Fruit fly (Drosophila melanogaster): ENCODE measurements around the gene Pitslre.

Pitslre gene

dm6 chr3L:20800208-20800607 is 28.9 kb downstream of the Pitslre start, which contains the start of gene Spc105R (continued):
- TF ChIP-seq luna (GFP tag; optimal IDR thresholded peaks at IDR 0.05) (no peak), CG17802 (tag; optimal IDR thresholded peaks at IDR 0.05) (no peak), Dll (GFP tag; IDR thresholded peaks at IDR 0.05; ENCODE audit: partially characterized antibody) (peak; percentile 53; the same call in 2 of the 4 replicates), her (GFP tag; optimal IDR thresholded peaks at IDR 0.05) (no peak), mld (GFP tag; IDR thresholded peaks at IDR 0.05; ENCODE audit: partially characterized antibody) (no peak), ERR (GFP tag; optimal IDR thresholded peaks at IDR 0.05) (no peak), NC2α (GFP tag; optimal IDR thresholded peaks at IDR 0.05) (no peak), CG16813 (GFP tag; IDR thresholded peaks at IDR 0.05; ENCODE audit: partially characterized antibody) (no peak), CG15479 (GFP tag; optimal IDR thresholded peaks at IDR 0.05) (no peak), Tbp (GFP tag; optimal IDR thresholded peaks at IDR 0.05) (no peak), wdn (GFP tag; IDR thresholded peaks at IDR 0.05) (no peak), Bdp1 (GFP tag; optimal IDR thresholded peaks at IDR 0.05) (no peak), CG6765 (GFP tag; optimal IDR thresholded peaks at IDR 0.05) (no peak), CG32767 (GFP tag; IDR thresholded peaks at IDR 0.05) (no peak), crp (GFP tag; optimal IDR thresholded peaks at IDR 0.05) (no peak), CG7372 (GFP tag; IDR thresholded peaks at IDR 0.05) (no peak), ranshi (GFP tag; IDR thresholded peaks at IDR 0.05) (no peak; the same call in 1 of the 2 replicates), Ptx1 (GFP tag; IDR thresholded peaks at IDR 0.05) (no peak), h (optimal IDR thresholded peaks at IDR 0.05) (no peak), sc (optimal IDR thresholded peaks at IDR 0.05) (no peak), sc (GFP tag; optimal IDR thresholded peaks at IDR 0.05) (no peak), rib (GFP tag; IDR thresholded peaks at IDR 0.05) (no peak), chm (GFP tag; IDR thresholded peaks at IDR 0.05) (no peak), Ravus (GFP tag; IDR thresholded peaks at IDR 0.05) (no peak), CG11085 (GFP tag; IDR thresholded peaks at IDR 0.05) (no peak), ken (GFP tag; IDR thresholded peaks at IDR 0.05) (no peak), p53 (GFP tag; optimal IDR thresholded peaks at IDR 0.05) (no peak), CG13424 (tag; optimal IDR thresholded peaks at IDR 0.05) (no peak), CG3726 (GFP tag; IDR thresholded peaks at IDR 0.05) (no peak), ftz-f1 (GFP tag; optimal IDR thresholded peaks at IDR 0.05) (no peak), wor (GFP tag; IDR thresholded peaks at IDR 0.05) (no peak), CG9437 (GFP tag; optimal IDR thresholded peaks at IDR 0.05) (no peak), H15 (GFP tag; IDR thresholded peaks at IDR 0.05) (no peak), Xbp1 (GFP tag; optimal IDR thresholded peaks at IDR 0.05) (no peak), CG10543 (GFP tag; optimal IDR thresholded peaks at IDR 0.05) (no peak), CG10321 (GFP tag; IDR thresholded peaks at IDR 0.05) (no peak), B-H2 (GFP tag; optimal IDR thresholded peaks at IDR 0.05) (no peak), CG7839 (tag; optimal IDR thresholded peaks at IDR 0.05) (no peak), CG2116 (GFP tag; optimal IDR thresholded peaks at IDR 0.05) (peak; percentile 32), Hey (tag; optimal IDR thresholded peaks at IDR 0.05) (no peak), eve (GFP tag; optimal IDR thresholded peaks at IDR 0.05) (no peak), mirr (GFP tag; optimal IDR thresholded peaks at IDR 0.05) (no peak), hth (optimal IDR thresholded peaks at IDR 0.05) (no peak), ab (GFP tag; optimal IDR thresholded peaks at IDR 0.05) (no peak), org-1 (GFP tag; optimal IDR thresholded peaks at IDR 0.05) (no peak), Sin3A (optimal IDR thresholded peaks at IDR 0.05) (peak; percentile 47), CG4404 (GFP tag; IDR thresholded peaks at IDR 0.05) (no peak), ro (GFP tag; IDR thresholded peaks at IDR 0.05) (no peak), trh (GFP tag; optimal IDR thresholded peaks at IDR 0.05) (no peak), zen2 (GFP tag; IDR thresholded peaks at IDR 0.05; ENCODE audit: partially characterized antibody) (no peak), bcd (GFP tag; optimal IDR thresholded peaks at IDR 0.05) (no peak), CG3407 (GFP tag; optimal IDR thresholded peaks at IDR 0.05) (no peak), az2 (GFP tag; optimal IDR thresholded peaks at IDR 0.05) (no peak), btn (GFP tag; optimal IDR thresholded peaks at IDR 0.05) (no peak)

All from whole organism, embryonic.